Fruit fly (Drosophila melanogaster) whole organism: ENCODE data around the gene Psa.

Experiments
- CG8478 ChIP-seq: fragments of >200 bp; optimal IDR thresholded peaks from 2 replicates; lab custom pipeline; 2018; ENCODE audit warnings: inconsistent platforms
- Dll ChIP-seq: fragments of >200 bp; optimal IDR thresholded peaks from 2 replicates; lab custom pipeline; 2017
- EcR ChIP-seq, 2 experiments: fragments of >200 bp; optimal IDR thresholded peaks; 2 replicates each; lab custom pipeline; 2017; ENCODE audit warnings: missing biosample characterization in 2 of 2, missing genetic modification characterization in 2 of 2, missing genetic modification reagents in 2 of 2
- pan ChIP-seq: fragments of >200 bp; optimal IDR thresholded peaks from 2 replicates; lab custom pipeline; 2017
- psq ChIP-seq: fragments of >200 bp; optimal IDR thresholded peaks from 2 replicates; lab custom pipeline; 2017
- usp ChIP-seq: fragments of >200 bp; optimal IDR thresholded peaks from 2 replicates; lab custom pipeline; 2017; ENCODE audit warnings: missing biosample characterization, missing genetic modification characterization, mixed read lengths

Gene Psa

DNA sequence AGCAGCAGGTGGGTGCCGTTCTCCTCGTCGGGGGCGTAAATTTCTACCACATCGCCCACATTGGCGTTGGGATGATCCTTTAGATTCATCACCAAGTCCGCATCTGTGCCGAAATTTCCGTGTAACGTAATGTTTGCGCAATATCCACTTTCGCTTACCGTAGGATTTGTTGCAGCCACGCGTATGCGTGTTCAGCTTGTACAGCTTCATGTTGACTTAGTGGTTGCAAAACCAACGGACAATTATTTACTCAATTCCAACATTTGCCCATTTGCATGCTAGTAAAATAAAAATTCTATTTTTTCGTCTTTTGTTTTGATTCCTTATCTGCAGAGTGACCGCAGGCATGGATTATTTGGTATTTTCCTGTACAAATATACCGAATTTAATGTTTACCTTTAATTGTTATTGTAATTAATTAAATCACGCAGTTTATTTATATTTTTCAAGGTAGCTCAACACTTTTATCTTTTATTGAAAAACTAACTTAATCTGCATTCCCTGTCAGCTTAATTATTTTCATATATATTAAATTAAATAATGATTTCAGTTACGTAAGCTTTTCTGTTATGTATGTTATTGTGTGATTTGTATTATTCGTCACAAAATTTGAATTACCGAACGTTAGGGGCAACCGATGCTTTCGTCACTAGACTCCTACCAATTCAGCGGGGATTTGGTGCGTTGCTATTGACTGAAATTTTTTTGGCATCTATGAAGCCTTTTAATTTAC is 31.2 kb downstream of the Psa start, which contains the start of gene Iml1:
Iml1 (minus strand) TSS at position 336 of the 733 bp plus-strand sequence.
- no peak for TF ChIP-seq pan (lab: Kevin White, UChicago)
- no peak for TF ChIP-seq CG8478 (lab: Kevin White, UChicago)
- TF ChIP-seq psq (lab: Kevin White, UChicago), result no peak
- TF ChIP-seq usp (GFP tag; lab: Kevin White, UChicago), result no peak
- TF ChIP-seq Dll (lab: Kevin White, UChicago), result no peak
- TF ChIP-seq EcR (GFP tag; optimal IDR thresholded peaks at IDR 0.05; lab: Kevin White, UChicago), result no peak

DNA sequence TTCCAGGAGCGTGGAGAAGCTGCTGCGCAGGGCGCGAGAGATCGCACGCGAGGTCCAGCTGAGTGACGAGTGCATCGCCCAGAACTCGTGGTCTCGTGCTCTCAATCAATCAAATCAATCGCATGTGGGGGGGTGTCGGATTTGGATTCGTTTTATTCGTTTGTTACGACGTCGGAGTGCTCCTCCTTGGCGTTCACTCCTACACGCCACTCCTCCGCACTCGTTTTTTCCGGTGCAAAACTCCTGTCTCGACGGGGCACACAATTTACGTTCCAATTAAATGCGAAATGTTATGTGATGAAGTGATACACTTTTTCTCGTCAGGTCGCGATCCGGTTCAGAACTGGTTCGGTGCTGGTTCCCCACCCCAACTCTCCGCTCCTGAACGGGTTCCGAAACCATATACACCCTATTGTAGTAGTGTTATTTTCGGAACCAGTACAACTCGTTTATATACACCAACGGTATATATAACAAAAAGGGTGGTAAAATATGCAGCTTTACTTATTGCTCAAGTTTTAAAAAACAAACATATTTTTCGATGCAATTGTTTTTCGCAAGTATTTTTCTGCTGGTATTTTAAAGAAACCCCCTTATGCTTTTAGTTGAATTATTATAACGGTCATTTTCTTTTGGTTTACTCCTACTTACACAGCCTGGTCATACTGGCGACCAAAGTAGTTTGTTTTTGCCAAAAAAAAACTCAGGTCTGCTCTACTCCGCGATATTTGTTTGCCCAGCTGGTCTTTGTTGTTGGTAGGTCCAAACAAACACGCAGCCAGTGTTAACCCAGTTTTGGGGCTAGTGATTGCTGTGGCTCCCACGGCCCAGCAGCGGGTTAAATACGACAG is 34.1 kb downstream of the Psa start, which contains the start of the genes CG12091 and pns:
CG12091 (minus strand) TSS at position 349 of the 851 bp plus-strand sequence.
pns (plus strand) TSS at position 651 of the 851 bp plus-strand sequence.
- TF ChIP-seq usp (GFP tag; lab: Kevin White, UChicago) (no peak), pan (lab: Kevin White, UChicago) (no peak), CG8478 (lab: Kevin White, UChicago) (no peak), EcR (GFP tag; optimal IDR thresholded peaks at IDR 0.05; lab: Kevin White, UChicago) (no peak), psq (lab: Kevin White, UChicago) (no peak)

DNA sequence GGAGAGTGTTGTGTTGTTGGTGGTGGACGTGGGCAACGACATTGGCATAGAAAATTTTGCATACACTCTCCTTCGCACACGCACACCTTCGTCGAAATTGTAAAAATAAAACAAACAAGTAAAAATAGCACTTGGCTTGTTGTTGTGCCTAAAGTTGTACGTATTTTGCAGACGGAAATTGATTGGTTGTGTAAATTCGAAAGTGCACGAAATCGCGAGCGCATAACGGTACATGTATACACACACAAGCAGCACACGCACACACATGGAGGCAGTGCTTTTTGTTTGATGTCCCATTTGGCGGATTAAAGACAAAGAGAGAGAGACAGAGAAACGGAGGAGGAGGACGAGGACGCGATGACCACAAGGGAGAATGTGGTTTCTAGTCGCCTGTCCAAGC is 34.7 kb downstream of the Psa start:
- TF ChIP-seq usp (GFP tag; lab: Kevin White, UChicago), result no peak
- TF ChIP-seq pan (lab: Kevin White, UChicago), result no peak
- TF ChIP-seq CG8478 (lab: Kevin White, UChicago), result no peak
- no peak for TF ChIP-seq Dll (lab: Kevin White, UChicago)
- TF ChIP-seq psq (lab: Kevin White, UChicago), result no peak
- no peak for TF ChIP-seq EcR (GFP tag; optimal IDR thresholded peaks at IDR 0.05; lab: Kevin White, UChicago)

DNA sequence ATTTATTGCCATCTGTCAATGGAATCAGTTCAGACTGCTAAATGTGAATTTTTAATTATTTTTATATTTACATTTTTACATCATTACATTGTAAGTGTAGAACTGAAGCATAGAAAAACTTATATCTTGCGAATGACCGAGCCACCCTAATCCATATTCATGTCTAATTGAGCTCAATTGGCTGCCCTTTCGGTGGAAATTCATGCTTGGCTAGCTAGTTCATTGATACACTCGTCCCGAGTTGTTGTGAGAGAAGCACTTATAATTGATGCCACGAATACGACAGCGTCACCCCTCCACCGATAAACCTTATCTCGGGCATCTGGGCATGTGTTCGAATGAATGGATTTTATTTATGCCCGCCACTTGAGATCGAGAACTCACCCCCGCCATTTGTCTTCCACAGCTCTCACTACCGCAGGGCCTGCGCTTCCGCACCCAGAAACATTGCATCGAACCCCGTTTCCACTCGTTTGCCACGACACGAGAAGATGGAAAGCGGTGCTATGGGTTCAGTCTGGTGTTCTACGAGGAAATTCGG is 35.7 kb downstream of the Psa start:
- no peak for TF ChIP-seq EcR (GFP tag; optimal IDR thresholded peaks at IDR 0.05; lab: Kevin White, UChicago)

DNA sequence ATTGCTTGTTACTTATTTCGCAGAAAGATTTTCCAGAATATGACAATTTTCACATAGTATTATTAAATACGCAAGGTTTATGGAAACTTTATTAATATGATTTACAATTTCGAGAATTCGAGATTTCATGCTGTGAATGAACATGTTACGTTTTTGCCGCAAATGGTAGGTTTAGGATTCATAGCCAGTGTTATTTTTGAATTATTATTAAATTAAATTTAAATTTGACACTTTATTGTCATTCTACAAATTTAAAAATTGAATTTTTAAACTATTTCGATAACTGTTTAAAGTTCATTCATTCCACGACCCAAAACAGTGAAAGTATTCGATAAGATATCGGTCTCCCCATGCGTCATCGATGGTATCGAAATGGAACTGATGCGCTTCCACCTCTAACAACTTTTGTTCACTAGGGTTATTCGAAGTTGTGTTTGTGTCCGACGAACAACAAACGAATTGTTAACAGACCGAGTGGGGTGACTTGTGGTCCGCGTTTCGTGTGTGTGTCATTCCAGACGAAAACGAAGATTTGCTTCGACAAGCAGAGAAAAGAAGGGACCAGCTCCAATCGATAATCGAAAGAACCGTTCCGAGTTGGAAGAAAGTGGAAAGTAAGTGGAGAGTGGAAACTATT is 43.2 kb downstream of the Psa start, which contains the start of the genes CG32313 and Pcyt1:
CG32313 (minus strand) TSS at position 51 of the 637 bp plus-strand sequence.
Pcyt1 (plus strand) TSS at position 400 of the 637 bp plus-strand sequence.
- TF ChIP-seq usp (GFP tag; lab: Kevin White, UChicago) (no peak), Dll (lab: Kevin White, UChicago) (no peak), EcR (GFP tag; optimal IDR thresholded peaks at IDR 0.05; lab: Kevin White, UChicago) (no peak), CG8478 (lab: Kevin White, UChicago) (no peak)

DNA sequence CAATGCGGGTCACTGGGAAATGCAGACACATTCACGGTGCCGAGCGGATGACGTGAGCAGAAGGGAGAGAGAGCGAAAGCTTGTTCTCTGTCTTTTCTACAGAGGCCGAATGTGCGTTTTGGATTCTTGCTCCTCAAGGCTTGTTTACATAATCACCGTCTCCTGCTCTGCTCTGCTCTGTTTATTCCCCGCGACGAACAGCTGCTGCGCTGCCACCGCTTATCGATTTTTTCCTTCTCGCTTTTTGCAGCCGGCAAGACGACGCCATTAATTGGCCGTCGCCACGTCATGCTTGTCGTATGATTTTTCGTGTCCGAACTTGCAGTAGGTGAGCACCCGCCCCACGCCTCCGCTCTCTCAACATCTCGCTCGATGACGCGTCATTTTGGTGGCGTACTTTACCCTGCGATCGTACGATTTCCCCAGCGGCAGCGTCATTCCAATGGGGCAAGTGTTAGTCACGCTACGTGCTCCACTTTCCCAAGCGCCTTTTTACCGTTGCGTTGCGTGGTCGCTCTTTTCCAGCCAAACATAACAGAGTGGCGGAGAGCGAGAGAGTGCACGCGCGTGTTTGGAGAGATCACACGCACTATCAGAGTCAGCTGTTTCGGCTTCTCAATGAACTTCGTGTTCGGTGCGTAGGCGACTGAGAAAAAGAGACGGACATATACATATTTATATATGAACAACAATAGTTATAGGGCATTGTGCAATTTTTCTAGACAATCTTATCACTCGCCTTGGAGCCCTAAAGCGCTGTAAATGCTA is 43.9 kb downstream of the Psa start:
- TF ChIP-seq EcR (GFP tag; optimal IDR thresholded peaks at IDR 0.05; lab: Kevin White, UChicago) (no peak), Dll (lab: Kevin White, UChicago) (peak; percentile 77)

DNA sequence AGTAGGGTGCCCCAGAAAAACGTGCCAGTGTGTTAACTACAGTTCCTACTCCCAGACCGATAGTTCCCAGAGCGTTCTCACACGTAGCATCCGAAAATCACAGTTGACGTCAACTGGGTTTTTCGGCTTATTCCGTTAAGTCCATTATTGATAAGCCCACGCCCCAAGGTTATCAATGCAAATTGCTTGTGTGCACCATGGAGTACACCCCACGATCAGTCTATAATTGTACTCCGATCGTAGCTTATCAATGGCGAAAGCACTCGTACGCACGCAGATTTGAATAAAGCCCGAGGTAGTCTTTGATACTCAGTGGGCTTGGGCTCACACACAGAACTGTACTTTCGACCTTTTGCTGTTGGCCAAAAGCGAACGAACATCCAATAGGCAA is 44.5 kb downstream of the Psa start:
- TF ChIP-seq EcR (GFP tag; optimal IDR thresholded peaks at IDR 0.05; lab: Kevin White, UChicago) (no peak), Dll (lab: Kevin White, UChicago) (no peak), usp (GFP tag; lab: Kevin White, UChicago) (no peak), psq (lab: Kevin White, UChicago) (no peak), CG8478 (lab: Kevin White, UChicago) (no peak), pan (lab: Kevin White, UChicago) (no peak)

DNA sequence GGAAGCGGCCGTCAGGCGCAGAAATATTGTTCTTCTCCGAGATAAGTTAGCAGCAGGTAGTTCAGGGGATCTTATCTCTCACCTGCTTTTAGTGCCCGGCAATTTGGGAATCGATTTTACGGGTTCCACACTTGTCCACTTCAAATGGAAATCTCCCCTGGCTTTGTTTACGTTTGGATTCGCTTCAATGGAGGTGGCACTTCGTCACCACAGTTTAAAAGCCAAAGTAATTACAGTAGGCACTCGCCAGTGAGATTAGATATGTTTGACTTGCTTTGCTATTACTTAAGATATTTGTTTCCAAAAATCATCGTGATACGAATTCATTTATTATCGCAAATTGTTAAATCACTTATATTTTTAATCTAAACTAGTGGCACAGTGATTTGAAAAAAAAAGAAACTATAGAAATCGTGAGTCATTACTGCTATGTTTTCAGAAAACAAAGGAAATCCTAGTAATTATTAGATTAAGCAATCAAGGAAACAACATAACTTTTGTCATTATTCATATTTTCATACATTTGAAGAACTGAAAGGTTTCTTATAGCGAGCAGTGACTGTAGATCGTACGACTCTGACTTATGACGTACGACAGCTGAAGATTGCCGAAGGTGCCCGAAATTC is 45.8 kb downstream of the Psa start:
- TF ChIP-seq pan (lab: Kevin White, UChicago), result no peak
- TF ChIP-seq EcR (GFP tag; optimal IDR thresholded peaks at IDR 0.05; lab: Kevin White, UChicago), result no peak
- TF ChIP-seq Dll (lab: Kevin White, UChicago), result no peak
- TF ChIP-seq usp (GFP tag; lab: Kevin White, UChicago), result no peak
- TF ChIP-seq CG8478 (lab: Kevin White, UChicago), result no peak
- TF ChIP-seq psq (lab: Kevin White, UChicago), result no peak

DNA sequence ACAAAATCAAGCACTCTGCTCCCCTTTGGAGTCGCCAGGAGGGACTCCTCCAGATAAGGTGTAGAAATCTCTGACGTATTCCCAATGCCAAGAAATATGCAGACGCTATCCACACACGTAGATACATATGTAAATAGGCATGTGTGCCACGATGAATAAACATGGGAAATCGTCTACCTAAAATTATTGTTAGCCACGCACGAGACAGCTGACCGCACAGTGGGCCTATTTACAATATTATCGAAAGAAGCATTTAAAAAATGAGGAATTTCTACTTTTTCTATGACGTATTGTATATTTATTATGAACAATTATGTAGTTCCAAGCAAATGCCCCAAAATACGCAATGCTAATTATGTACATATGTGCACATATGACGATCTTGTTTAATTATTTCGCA is 46.5 kb downstream of the Psa start:
- TF ChIP-seq psq (lab: Kevin White, UChicago) (no peak), usp (GFP tag; lab: Kevin White, UChicago) (no peak), Dll (lab: Kevin White, UChicago) (no peak), pan (lab: Kevin White, UChicago) (no peak), CG8478 (lab: Kevin White, UChicago) (no peak), EcR (GFP tag; optimal IDR thresholded peaks at IDR 0.05; lab: Kevin White, UChicago) (no peak)

DNA sequence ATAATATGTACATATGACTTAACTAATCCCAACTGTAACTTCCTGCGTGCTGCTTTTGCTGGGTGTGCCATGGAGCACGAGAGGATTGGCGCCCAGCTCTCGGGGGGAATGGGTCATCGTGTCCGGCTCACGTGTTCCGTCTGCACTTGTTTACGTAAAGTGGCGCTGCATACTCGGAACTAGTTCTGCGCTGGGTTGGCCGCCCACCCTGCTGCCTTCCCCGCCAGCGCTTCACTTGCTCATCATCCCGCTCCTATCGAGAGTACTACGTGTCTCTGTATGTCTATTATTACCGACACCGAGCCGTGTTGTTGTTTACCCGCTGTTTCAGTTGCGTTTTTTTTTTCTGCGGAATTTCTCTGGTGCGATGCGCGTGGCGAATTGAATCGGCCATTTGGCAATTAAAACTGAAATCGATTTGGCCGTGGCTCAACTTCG is 47.0 kb downstream of the Psa start:
- no peak for TF ChIP-seq EcR (GFP tag; optimal IDR thresholded peaks at IDR 0.05; lab: Kevin White, UChicago)
- no peak for TF ChIP-seq usp (GFP tag; lab: Kevin White, UChicago)
- TF ChIP-seq psq (lab: Kevin White, UChicago), result no peak
- no peak for TF ChIP-seq Dll (lab: Kevin White, UChicago)
- TF ChIP-seq CG8478 (lab: Kevin White, UChicago), result no peak
